Comparison of ENCODE assay signal across 2 fruit fly cellular contexts in genomic region chrX:2032821-2033436, dm6.
A peak's percentile ranks its signal among the peaks of the same experiment; 100 is the strongest.
TF ChIP-seq lines count a peak whose summit lies in the region.

No protein-coding gene starts in this region.

TF ChIP-seq in whole organism, adult, 20 proteins besides CTCF, POLR2A, EP300 and RAD21 (continued from another document):
- peak; percentile 66 for TF ChIP-seq CG14711 (tag; optimal IDR thresholded peaks at IDR 0.05; lab: Kevin White, UChicago)

TF ChIP-seq in whole organism, embryonic, 481 proteins besides CTCF, POLR2A, EP300 and RAD21 (continued from another document):
- TF ChIP-seq mirr (GFP tag; optimal IDR thresholded peaks at IDR 0.05; lab: Kevin White, UChicago) (peak; percentile 9), MTF-1 (GFP tag; optimal IDR thresholded peaks at IDR 0.05; lab: Kevin White, UChicago; ENCODE audit: borderline replicate concordance) (no peak), CG2889 (GFP tag; IDR thresholded peaks at IDR 0.05; lab: Robert Waterston, UW) (no peak), so (GFP tag; IDR thresholded peaks at IDR 0.05; lab: Robert Waterston, UW) (peak; percentile 92), ftz-f1 (GFP tag; optimal IDR thresholded peaks at IDR 0.05; lab: Kevin White, UChicago) (peak; percentile 29), vfl (GFP tag; optimal IDR thresholded peaks at IDR 0.05; lab: Kevin White, UChicago) (no peak), cg (GFP tag; optimal IDR thresholded peaks at IDR 0.05; lab: Kevin White, UChicago) (peak; percentile 3), CG1832 (GFP tag; optimal IDR thresholded peaks at IDR 0.05; lab: Kevin White, UChicago) (peak; percentile 28), CG13287 (GFP tag; IDR thresholded peaks at IDR 0.05; lab: Robert Waterston, UW; ENCODE audit: partially characterized antibody) (no peak), Fer1 (GFP tag; optimal IDR thresholded peaks at IDR 0.05; lab: Kevin White, UChicago) (no peak), CG8290 (GFP tag; optimal IDR thresholded peaks at IDR 0.05; lab: Kevin White, UChicago) (no peak), CG8290 (tag; optimal IDR thresholded peaks at IDR 0.05; lab: Kevin White, UChicago) (peak in 1 of 2 experiments; percentile 23), p53 (GFP tag; optimal IDR thresholded peaks at IDR 0.05; lab: Kevin White, UChicago) (peak; percentile 90)
